Fruit fly (Drosophila melanogaster) whole organism, prepupa: ENCODE results near the gene Ppi1.

Source experiments
- Blimp-1 ChIP-seq: fragments of 200-800 bp; sonication (Bioruptor generic); optimal IDR thresholded peaks from 3 replicates; lab custom pipeline; 2017; ENCODE audit warnings: missing biosample characterization, missing genetic modification characterization, mild to moderate bottlenecking, moderate library complexity, missing genetic modification reagents
- CG10669 ChIP-seq: fragments of 200-800 bp; sonication (Bioruptor generic); optimal IDR thresholded peaks from 3 replicates; lab custom pipeline; 2018; ENCODE audit warnings: missing biosample characterization, mild to moderate bottlenecking, missing genetic modification characterization, moderate library complexity
- CG11294 ChIP-seq: fragments of 200-800 bp; sonication (Bioruptor generic); IDR thresholded peaks from 2 replicates; pipeline ENCODE4 v1.3.6; 2022; ENCODE audit warnings: missing biosample characterization, missing genetic modification characterization
- CG11762 ChIP-seq: fragments of 200-800 bp; sonication (Bioruptor generic); optimal IDR thresholded peaks from 3 replicates; lab custom pipeline; 2016; ENCODE audit warnings: missing biosample characterization, missing genetic modification characterization; ENCODE audit not compliant: insufficient read depth
- CG11902 ChIP-seq: fragments of 200-800 bp; sonication (Bioruptor generic); optimal IDR thresholded peaks from 3 replicates; lab custom pipeline; 2016; ENCODE audit warnings: missing biosample characterization, missing genetic modification characterization
- CG15336 ChIP-seq: fragments of 200-800 bp; sonication (Bioruptor generic); IDR thresholded peaks from 2 replicates; pipeline ENCODE4 v1.3.6; 2022; ENCODE audit warnings: missing biosample characterization, missing genetic modification characterization
- CG1621 ChIP-seq: fragments of 200-800 bp; sonication (Bioruptor generic); optimal IDR thresholded peaks from 3 replicates; lab custom pipeline; 2018; ENCODE audit warnings: missing biosample characterization, mild to moderate bottlenecking, missing genetic modification characterization
- CG16779 ChIP-seq: fragments of 200-800 bp; sonication (Bioruptor generic); optimal IDR thresholded peaks from 3 replicates; lab custom pipeline; 2017; ENCODE audit warnings: missing biosample characterization, mild to moderate bottlenecking, missing genetic modification characterization
- CG3032 ChIP-seq: fragments of 200-800 bp; optimal IDR thresholded peaks from 2 replicates; lab custom pipeline; 2019; ENCODE audit warnings: missing biosample characterization, mild to moderate bottlenecking, missing genetic modification characterization, moderate library complexity
- CG31627 ChIP-seq: fragments of 200-800 bp; sonication (Bioruptor generic); optimal IDR thresholded peaks from 3 replicates; lab custom pipeline; 2016; ENCODE audit warnings: missing biosample characterization, missing genetic modification characterization
- CG32006 ChIP-seq: fragments of 200-800 bp; sonication (Bioruptor generic); optimal IDR thresholded peaks from 3 replicates; lab custom pipeline; 2017; ENCODE audit warnings: missing biosample characterization, mild to moderate bottlenecking, missing genetic modification characterization
- CG34406 ChIP-seq: fragments of 200-800 bp; sonication (Bioruptor generic); optimal IDR thresholded peaks from 3 replicates; lab custom pipeline; 2016; ENCODE audit warnings: missing biosample characterization, missing genetic modification characterization
- CG3919 ChIP-seq: fragments of 200-800 bp; sonication (Bioruptor generic); optimal IDR thresholded peaks from 3 replicates; lab custom pipeline; 2016; ENCODE audit warnings: missing biosample characterization, missing genetic modification characterization
- CG4318 ChIP-seq: fragments of 200-800 bp; sonication (Bioruptor generic); optimal IDR thresholded peaks from 3 replicates; lab custom pipeline; 2017; ENCODE audit warnings: missing biosample characterization, mild to moderate bottlenecking, missing genetic modification characterization
- CG6163 ChIP-seq: fragments of 200-800 bp; sonication (Bioruptor generic); IDR thresholded peaks from 3 replicates; pipeline ENCODE4 v1.3.6; 2022; ENCODE audit warnings: missing biosample characterization, missing genetic modification characterization
- CG6276 ChIP-seq: fragments of 200-800 bp; sonication (Bioruptor generic); optimal IDR thresholded peaks from 2 replicates; lab custom pipeline; 2017; ENCODE audit warnings: missing biosample characterization, mild to moderate bottlenecking, missing genetic modification characterization
- CG6808 ChIP-seq: fragments of 200-800 bp; sonication (Bioruptor generic); optimal IDR thresholded peaks from 3 replicates; lab custom pipeline; 2017; ENCODE audit warnings: missing biosample characterization, missing genetic modification characterization, mild to moderate bottlenecking, moderate library complexity, missing genetic modification reagents
- CG6854 ChIP-seq: fragments of 200-800 bp; sonication (Bioruptor generic); optimal IDR thresholded peaks from 2 replicates; lab custom pipeline; 2017; ENCODE audit warnings: missing biosample characterization, mild to moderate bottlenecking, missing genetic modification characterization
- CG7368 ChIP-seq: fragments of 200-800 bp; sonication (Bioruptor generic); optimal IDR thresholded peaks from 3 replicates; lab custom pipeline; 2016; ENCODE audit warnings: missing biosample characterization, missing genetic modification characterization
- CG8119 ChIP-seq: fragments of 200-800 bp; sonication (Bioruptor generic); IDR thresholded peaks from 3 replicates; pipeline ENCODE4 v1.3.6; 2022; ENCODE audit warnings: missing biosample characterization, missing genetic modification characterization
- CG8319 ChIP-seq: fragments of 200-800 bp; sonication (Bioruptor generic); optimal IDR thresholded peaks from 3 replicates; lab custom pipeline; 2016; ENCODE audit warnings: missing biosample characterization, missing genetic modification characterization
- CG8632 ChIP-seq: fragments of 200-800 bp; sonication (Bioruptor generic); optimal IDR thresholded peaks from 3 replicates; lab custom pipeline; 2016; ENCODE audit warnings: missing biosample characterization, missing genetic modification characterization
- CG9139 ChIP-seq: fragments of 200-800 bp; sonication (Bioruptor generic); optimal IDR thresholded peaks from 3 replicates; lab custom pipeline; 2017; ENCODE audit warnings: missing biosample characterization, mild to moderate bottlenecking, missing genetic modification characterization
- Eip75B ChIP-seq: fragments of 200-800 bp; sonication (Bioruptor generic); optimal IDR thresholded peaks from 3 replicates; lab custom pipeline; 2016; ENCODE audit warnings: missing biosample characterization, missing genetic modification characterization
- Eip78C ChIP-seq: fragments of 200-800 bp; sonication (Bioruptor generic); peaks from one replicate; lab custom pipeline; 2016; ENCODE audit warnings: missing biosample characterization, missing genetic modification characterization
- Eip93F ChIP-seq: fragments of 200-800 bp; sonication (Bioruptor generic); optimal IDR thresholded peaks from 2 replicates; lab custom pipeline; 2016; ENCODE audit warnings: missing biosample characterization, mild to moderate bottlenecking, missing genetic modification characterization
- Ets21C ChIP-seq: fragments of 200-800 bp; sonication (Bioruptor generic); optimal IDR thresholded peaks from 3 replicates; lab custom pipeline; 2016; ENCODE audit warnings: missing biosample characterization, missing genetic modification characterization
- Ets96B ChIP-seq: fragments of 200-800 bp; optimal IDR thresholded peaks from 2 replicates; lab custom pipeline; 2019; ENCODE audit warnings: missing biosample characterization, mild to moderate bottlenecking, missing genetic modification characterization, moderate library complexity
- Hr38 ChIP-seq: sonication (Bioruptor generic); optimal IDR thresholded peaks from 2 replicates; lab custom pipeline; 2016; ENCODE audit warnings: missing biosample characterization, missing genetic modification characterization
- Hr39 ChIP-seq: fragments of 200-800 bp; sonication (Bioruptor generic); optimal IDR thresholded peaks from 2 replicates; lab custom pipeline; 2016; ENCODE audit warnings: missing biosample characterization, missing genetic modification characterization
- Hr4 ChIP-seq: fragments of 200-800 bp; sonication (Bioruptor generic); optimal IDR thresholded peaks from 3 replicates; lab custom pipeline; 2016; ENCODE audit warnings: missing biosample characterization, missing genetic modification characterization
- Lpt ChIP-seq: fragments of 200-800 bp; sonication (Bioruptor generic); optimal IDR thresholded peaks from 3 replicates; lab custom pipeline; 2016; ENCODE audit warnings: missing biosample characterization, missing genetic modification characterization
- Met ChIP-seq: fragments of 200-800 bp; sonication (Bioruptor generic); optimal IDR thresholded peaks from 3 replicates; lab custom pipeline; 2016; ENCODE audit warnings: missing biosample characterization, missing genetic modification characterization
- OdsH ChIP-seq: fragments of 200-800 bp; sonication (Bioruptor generic); optimal IDR thresholded peaks from 3 replicates; lab custom pipeline; 2016; ENCODE audit warnings: missing biosample characterization, missing genetic modification characterization
- Sox102F ChIP-seq: fragments of 200-800 bp; sonication (Bioruptor generic); optimal IDR thresholded peaks from 2 replicates; lab custom pipeline; 2016; ENCODE audit warnings: missing biosample characterization, mild to moderate bottlenecking, missing genetic modification characterization
- Sox15 ChIP-seq: fragments of 200-800 bp; sonication (Bioruptor generic); optimal IDR thresholded peaks from 3 replicates; lab custom pipeline; 2016; ENCODE audit warnings: missing biosample characterization, missing genetic modification characterization
- achi ChIP-seq: fragments of 200-800 bp; sonication (Bioruptor generic); optimal IDR thresholded peaks from 3 replicates; lab custom pipeline; 2016; ENCODE audit warnings: missing biosample characterization, missing genetic modification characterization
- acj6 ChIP-seq: fragments of 200-800 bp; sonication (Bioruptor generic); optimal IDR thresholded peaks from 3 replicates; lab custom pipeline; 2016; ENCODE audit warnings: missing biosample characterization, missing genetic modification characterization
- cyc ChIP-seq: fragments of 200-800 bp; sonication (Bioruptor generic); optimal IDR thresholded peaks from 3 replicates; lab custom pipeline; 2016; ENCODE audit warnings: missing biosample characterization, missing genetic modification characterization
- dac ChIP-seq: fragments of 200-800 bp; sonication (Bioruptor generic); optimal IDR thresholded peaks from 2 replicates; lab custom pipeline; 2017; ENCODE audit warnings: missing biosample characterization, mild to moderate bottlenecking, missing genetic modification characterization
- dsx ChIP-seq: fragments of 200-800 bp; optimal IDR thresholded peaks from 3 replicates; lab custom pipeline; 2019; ENCODE audit warnings: missing biosample characterization, mild to moderate bottlenecking, missing genetic modification characterization, moderate library complexity; ENCODE audit not compliant: poor library complexity, severe bottlenecking
- eg ChIP-seq: fragments of 200-800 bp; sonication (Bioruptor generic); IDR thresholded peaks from 3 replicates; pipeline ENCODE4 v1.3.6; 2022; ENCODE audit warnings: missing biosample characterization, missing genetic modification characterization
- fd59A ChIP-seq: fragments of 200-800 bp; sonication (Bioruptor generic); optimal IDR thresholded peaks from 2 replicates; lab custom pipeline; 2017; ENCODE audit warnings: missing biosample characterization, mild to moderate bottlenecking, missing genetic modification characterization, missing genetic modification reagents
- pdm3 ChIP-seq: fragments of 200-800 bp; sonication (Bioruptor generic); optimal IDR thresholded peaks from 3 replicates; lab custom pipeline; 2016; ENCODE audit warnings: missing biosample characterization, missing genetic modification characterization
- salr ChIP-seq, 2 experiments: fragments of 200-800 bp; sonication (Bioruptor generic); optimal IDR thresholded peaks; 3 replicates each; lab custom pipeline; 2016 to 2018; ENCODE audit warnings: missing biosample characterization in 2 of 2, missing genetic modification characterization in 2 of 2, mild to moderate bottlenecking in 1 of 2
- spab ChIP-seq: fragments of 200-800 bp; sonication (Bioruptor generic); optimal IDR thresholded peaks from 2 replicates; lab custom pipeline; 2017; ENCODE audit warnings: missing biosample characterization, mild to moderate bottlenecking, missing genetic modification characterization, missing genetic modification reagents
- ss ChIP-seq, 2 experiments: fragments of 200-800 bp; sonication (Bioruptor generic); optimal IDR thresholded peaks; 2 replicates in 1 of 2; 3 replicates in 1 of 2; lab custom pipeline; 2017 to 2018; ENCODE audit warnings: mild to moderate bottlenecking in 2 of 2, missing biosample characterization in 2 of 2, missing genetic modification characterization in 2 of 2, moderate library complexity in 1 of 2
- vri ChIP-seq: fragments of 200-800 bp; sonication (Bioruptor generic); optimal IDR thresholded peaks from 3 replicates; lab custom pipeline; 2016; ENCODE audit warnings: missing biosample characterization, mild to moderate bottlenecking, missing genetic modification characterization

Ppi1 gene

DNA sequence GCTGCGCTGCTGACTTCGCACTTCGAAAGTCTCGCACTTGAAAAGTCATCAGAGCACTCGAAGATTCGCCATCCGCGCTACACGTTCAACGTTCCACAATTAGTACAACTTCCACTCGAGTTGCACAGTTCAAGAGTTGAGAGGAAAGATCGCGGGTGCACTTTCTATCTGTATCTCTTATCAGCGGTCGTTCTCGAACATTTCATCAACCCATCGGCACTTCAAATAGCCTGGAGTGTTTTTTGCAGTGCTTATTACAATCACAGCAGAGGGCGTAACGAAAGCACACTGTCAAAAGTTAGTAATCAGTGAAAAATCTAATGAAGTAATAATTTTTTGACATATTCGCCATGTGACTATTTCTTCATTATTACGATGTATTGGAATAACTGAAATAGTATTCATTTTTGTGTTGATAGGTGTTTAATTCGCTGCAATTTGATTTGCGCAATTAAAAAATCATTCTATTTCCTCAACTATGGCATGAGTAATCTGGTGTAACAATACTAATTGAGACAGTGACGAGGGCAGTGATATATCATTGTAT lies 27.5 kb downstream of the Ppi1 start (continued):
- TF ChIP-seq CG8319 (GFP tag; lab: Kevin White, UChicago) = peak; percentile 15
- peak; percentile 39 for TF ChIP-seq acj6 (GFP tag; lab: Kevin White, UChicago)
- no peak for TF ChIP-seq cyc
- TF ChIP-seq Sox15 = peak; percentile 6
- TF ChIP-seq Sox102F (GFP tag; lab: Kevin White, UChicago) = no peak
- TF ChIP-seq CG4318 (GFP tag; lab: Kevin White, UChicago) = peak; percentile 7
- TF ChIP-seq Met (GFP tag; lab: Kevin White, UChicago) = peak; percentile 51
- TF ChIP-seq fd59A (GFP tag; lab: Kevin White, UChicago) = no peak
- TF ChIP-seq CG32006 (GFP tag; lab: Kevin White, UChicago) = peak; percentile 46
- no peak for TF ChIP-seq CG6808 (GFP tag; lab: Kevin White, UChicago)
- no peak for TF ChIP-seq CG16779 (tag; lab: Kevin White, UChicago)
- no peak for TF ChIP-seq Eip75B (GFP tag; lab: Kevin White, UChicago)
- TF ChIP-seq dsx (GFP tag; lab: Kevin White, UChicago) = no peak
- peak; percentile 10 for TF ChIP-seq CG34406 (GFP tag; lab: Kevin White, UChicago)

DNA sequence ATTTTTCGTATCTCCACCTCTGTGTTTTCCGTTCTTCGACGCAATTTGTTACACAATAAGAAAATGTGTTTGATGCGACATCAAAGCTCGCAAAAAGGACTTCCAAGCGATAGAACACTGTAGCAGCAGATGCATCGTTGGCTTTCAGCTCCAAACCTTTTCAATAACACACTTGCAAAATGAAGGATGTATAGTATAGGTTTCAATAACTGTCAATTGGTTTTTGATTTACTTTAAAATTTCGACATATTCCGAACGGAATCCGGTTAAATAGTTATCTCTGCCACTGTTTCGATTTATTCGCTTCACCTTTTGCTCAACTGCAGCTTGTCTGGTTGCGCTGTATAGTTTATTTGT lies 28.0 kb downstream of the Ppi1 start:
- TF ChIP-seq ss (GFP tag; optimal IDR thresholded peaks at IDR 0.05; lab: Kevin White, UChicago) = peak in 1 of 2 experiments; percentile 19
- TF ChIP-seq Hr38 (GFP tag; lab: Kevin White, UChicago) = no peak
- no peak for TF ChIP-seq Blimp-1
- no peak; the same call in 2 of the 3 replicates for TF ChIP-seq CG6163 (GFP tag; lab: Robert Waterston, UW)
- TF ChIP-seq CG8319 (GFP tag; lab: Kevin White, UChicago) = no peak
- peak; percentile 46 for TF ChIP-seq CG8632 (GFP tag; lab: Kevin White, UChicago)
- peak; percentile 13 for TF ChIP-seq CG32006 (GFP tag; lab: Kevin White, UChicago)
- peak; percentile 1 to 18 for TF ChIP-seq salr (GFP tag; optimal IDR thresholded peaks at IDR 0.05; lab: Kevin White, UChicago)
- TF ChIP-seq Ets21C = no peak
- 0 out of 3 replicates have a peak, but pooled peaks have one; percentile 52 for TF ChIP-seq eg (GFP tag; lab: Robert Waterston, UW)
- TF ChIP-seq CG9139 (GFP tag; lab: Kevin White, UChicago) = no peak
- no peak for TF ChIP-seq CG4318 (GFP tag; lab: Kevin White, UChicago)
- TF ChIP-seq CG3919 (GFP tag; lab: Kevin White, UChicago) = peak; percentile 41
- peak; percentile 27 for TF ChIP-seq pdm3 (GFP tag; lab: Kevin White, UChicago)
- TF ChIP-seq CG10669 = peak; percentile 50
- TF ChIP-seq CG7368 (GFP tag; lab: Kevin White, UChicago) = no peak
- no peak for TF ChIP-seq Hr4 (GFP tag; lab: Kevin White, UChicago)
- TF ChIP-seq dac = no peak
- TF ChIP-seq Eip93F (GFP tag; lab: Kevin White, UChicago) = no peak
- TF ChIP-seq Ets96B = peak; percentile 46
- peak; percentile 44 for TF ChIP-seq Hr39 (GFP tag; lab: Kevin White, UChicago)
- TF ChIP-seq CG6276 = no peak
- peak; percentile 44 for TF ChIP-seq Sox102F (GFP tag; lab: Kevin White, UChicago)
- TF ChIP-seq spab (GFP tag; lab: Kevin White, UChicago) = peak; percentile 42
- TF ChIP-seq Lpt (GFP tag; lab: Kevin White, UChicago) = no peak
- no peak for TF ChIP-seq vri (GFP tag; lab: Kevin White, UChicago)
- TF ChIP-seq CG1621 (tag; lab: Kevin White, UChicago) = no peak
- peak; percentile 1 for TF ChIP-seq CG11902
- peak; percentile 32 for TF ChIP-seq OdsH (GFP tag; lab: Kevin White, UChicago)
- TF ChIP-seq CG6854 (GFP tag; lab: Kevin White, UChicago) = no peak
- peak; percentile 52 for TF ChIP-seq Met (GFP tag; lab: Kevin White, UChicago)
- TF ChIP-seq fd59A (GFP tag; lab: Kevin White, UChicago) = peak; percentile 50
- peak; percentile 54 for TF ChIP-seq CG3032 (tag; lab: Kevin White, UChicago)
- peak; percentile 40 for TF ChIP-seq CG31627 (GFP tag; lab: Kevin White, UChicago)
- no peak for TF ChIP-seq CG11762
- TF ChIP-seq CG8119 = no peak
- TF ChIP-seq CG11294 (GFP tag; lab: Robert Waterston, UW) = 0 out of 2 replicates have a peak, but pooled peaks have one; percentile 6
- TF ChIP-seq Sox15 = peak; percentile 11
- TF ChIP-seq CG15336 (GFP tag; lab: Robert Waterston, UW) = no peak
- peak; percentile 76 for TF ChIP-seq Eip78C (GFP tag; lab: Kevin White, UChicago)
- peak; percentile 48 for TF ChIP-seq achi (GFP tag; lab: Kevin White, UChicago)
- TF ChIP-seq acj6 (GFP tag; lab: Kevin White, UChicago) = peak; percentile 37
